Fruit fly (Drosophila melanogaster): ENCODE measurements around the gene CG10195.
A peak's percentile ranks its signal among the peaks of the same experiment; 100 is the strongest.

Gene CG10195

dm6 chr2L:19508361-19508918, 23.9 kb upstream of the CG10195 start, which contains the start of gene cyst (continued):
- TF ChIP-seq rgr (GFP tag; optimal IDR thresholded peaks at IDR 0.05) = peak; percentile 57
- TF ChIP-seq GATAd (GFP tag; optimal IDR thresholded peaks at IDR 0.05) = no peak
- no peak for TF ChIP-seq brk (GFP tag; optimal IDR thresholded peaks at IDR 0.05)
- peak; percentile 73 for TF ChIP-seq h (GFP tag; optimal IDR thresholded peaks at IDR 0.05)
- TF ChIP-seq Hr83 (GFP tag; optimal IDR thresholded peaks at IDR 0.05; ENCODE audit: poor library complexity, severe bottlenecking) = peak; percentile 92
- TF ChIP-seq CG9705 (GFP tag; optimal IDR thresholded peaks at IDR 0.05) = peak; percentile 30
- TF ChIP-seq dmrt93B (GFP tag; optimal IDR thresholded peaks at IDR 0.05) = no peak
- no peak for TF ChIP-seq jim (GFP tag; optimal IDR thresholded peaks at IDR 0.05)
- TF ChIP-seq Vsx2 (GFP tag; optimal IDR thresholded peaks at IDR 0.05; ENCODE audit: partially characterized antibody) = no peak
- TF ChIP-seq br (GFP tag; optimal IDR thresholded peaks at IDR 0.05) = peak; percentile 42
- peak; percentile 16 for TF ChIP-seq sv (GFP tag; optimal IDR thresholded peaks at IDR 0.05)
- no peak for TF ChIP-seq tai (GFP tag; optimal IDR thresholded peaks at IDR 0.05)
- TF ChIP-seq Mio (GFP tag; optimal IDR thresholded peaks at IDR 0.05) = no peak

dm6 chr2L:19506323-19506722, 21.8 kb upstream of the CG10195 start:
- no peak for TF ChIP-seq Hnf4 (GFP tag; optimal IDR thresholded peaks at IDR 0.05)
- TF ChIP-seq sv (GFP tag; optimal IDR thresholded peaks at IDR 0.05) = no peak
- TF ChIP-seq pan (optimal IDR thresholded peaks at IDR 0.05) = no peak
- TF ChIP-seq Rel (GFP tag; optimal IDR thresholded peaks at IDR 0.05) = no peak
- peak; percentile 89 for TF ChIP-seq Rel (tag; optimal IDR thresholded peaks at IDR 0.05)
- TF ChIP-seq Mio (GFP tag; optimal IDR thresholded peaks at IDR 0.05) = no peak
- no peak for TF ChIP-seq Dif (GFP tag; optimal IDR thresholded peaks at IDR 0.05; ENCODE audit: partially characterized antibody)
- TF ChIP-seq dl (GFP tag; optimal IDR thresholded peaks at IDR 0.05; ENCODE audit: insufficient read depth in 1 of 2, partially characterized antibody in 2 of 2) = no peak

- TF ChIP-seq CG9705 (GFP tag; optimal IDR thresholded peaks at IDR 0.05) (no peak), dl (GFP tag; optimal IDR thresholded peaks at IDR 0.05; ENCODE audit: insufficient read depth in 1 of 2, partially characterized antibody in 2 of 2) (no peak), Jra (GFP tag; optimal IDR thresholded peaks at IDR 0.05) (no peak), Rel (GFP tag; optimal IDR thresholded peaks at IDR 0.05) (no peak), Rel (tag; optimal IDR thresholded peaks at IDR 0.05) (peak; percentile 33), dsf (GFP tag; optimal IDR thresholded peaks at IDR 0.05; ENCODE audit: borderline replicate concordance) (no peak), Abd-B (GFP tag; optimal IDR thresholded peaks at IDR 0.05) (no peak), CG32264 (GFP tag; optimal IDR thresholded peaks at IDR 0.05) (no peak)
These were observed 13.5 kb upstream of the CG10195 start, which contains the start of gene Top3alpha for dm6 chr2L:19497983-19498382. Top3alpha (plus strand) TSS chr2L:19498168.

DNA sequence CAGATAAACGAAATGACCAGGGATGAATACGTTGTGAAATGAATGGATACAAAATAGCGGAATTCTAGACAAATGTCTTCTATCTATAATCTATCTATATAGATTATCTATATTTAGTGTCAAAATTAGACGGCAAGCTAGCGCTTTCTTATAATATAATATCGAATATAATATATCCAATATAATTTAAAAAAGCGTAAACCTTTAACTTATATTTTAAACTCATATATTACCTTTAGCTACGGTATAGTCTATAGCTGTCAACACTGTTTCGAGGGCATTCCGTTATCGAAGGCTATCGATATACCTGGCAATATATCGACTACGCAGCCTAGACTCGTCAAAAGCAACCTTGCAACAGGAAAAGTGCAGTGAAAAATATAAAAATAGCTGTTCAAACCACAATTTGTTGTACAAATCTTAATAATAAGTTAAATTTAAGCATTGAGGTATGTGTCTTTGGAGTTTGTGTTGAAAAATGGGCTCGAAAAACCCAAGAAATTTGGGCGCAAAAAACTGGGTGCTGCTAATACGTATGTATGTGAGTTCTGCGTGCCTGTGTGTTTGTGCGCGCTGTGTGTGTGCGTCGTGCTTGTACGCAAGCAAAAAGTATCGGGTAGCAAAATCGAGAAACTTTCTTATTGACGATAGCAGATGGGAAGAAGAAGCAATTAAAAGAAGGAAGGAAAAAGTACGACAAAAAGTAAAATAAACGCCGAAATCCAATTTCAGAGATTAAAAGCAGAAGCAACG, 8.6 kb upstream of the CG10195 start, which contains the start of the genes swm and Ctu2:
TSS of gene swm (plus strand) at position 318 of the 753 bp plus-strand sequence.
TSS of gene Ctu2 (minus strand) at position 320 of the 753 bp plus-strand sequence.
- TF ChIP-seq ey (GFP tag; optimal IDR thresholded peaks at IDR 0.05) (peak; percentile 11), dl (GFP tag; optimal IDR thresholded peaks at IDR 0.05; ENCODE audit: insufficient read depth in 1 of 2, partially characterized antibody in 2 of 2) (no peak), Jra (GFP tag; optimal IDR thresholded peaks at IDR 0.05) (no peak), N (GFP tag; optimal IDR thresholded peaks at IDR 0.05) (no peak), OdsH (GFP tag; optimal IDR thresholded peaks at IDR 0.05) (peak; percentile 35), rgr (GFP tag; optimal IDR thresholded peaks at IDR 0.05) (peak; percentile 36), tai (GFP tag; optimal IDR thresholded peaks at IDR 0.05) (no peak), brk (GFP tag; optimal IDR thresholded peaks at IDR 0.05) (no peak), foxo (GFP tag; optimal IDR thresholded peaks at IDR 0.05) (no peak), Rel (GFP tag; optimal IDR thresholded peaks at IDR 0.05) (no peak), Rel (tag; optimal IDR thresholded peaks at IDR 0.05) (peak; percentile 46), dsf (GFP tag; optimal IDR thresholded peaks at IDR 0.05; ENCODE audit: borderline replicate concordance) (no peak), dmrt93B (GFP tag; optimal IDR thresholded peaks at IDR 0.05) (no peak), fru (GFP tag; optimal IDR thresholded peaks at IDR 0.05) (no peak), Myc (optimal IDR thresholded peaks at IDR 0.05) (peak; percentile 89), Dfd (GFP tag; optimal IDR thresholded peaks at IDR 0.05) (no peak), CG32264 (GFP tag; optimal IDR thresholded peaks at IDR 0.05) (no peak), h (GFP tag; optimal IDR thresholded peaks at IDR 0.05) (no peak), sv (GFP tag; optimal IDR thresholded peaks at IDR 0.05) (peak; percentile 21), Hnf4 (GFP tag; optimal IDR thresholded peaks at IDR 0.05) (no peak), psq (GFP tag; optimal IDR thresholded peaks at IDR 0.05) (peak; percentile 52), HLH106 (tag; optimal IDR thresholded peaks at IDR 0.05) (peak; percentile 83), Vsx2 (GFP tag; optimal IDR thresholded peaks at IDR 0.05; ENCODE audit: partially characterized antibody) (no peak), Mio (GFP tag; optimal IDR thresholded peaks at IDR 0.05) (no peak), CG9705 (GFP tag; optimal IDR thresholded peaks at IDR 0.05) (peak; percentile 60), sage (GFP tag; optimal IDR thresholded peaks at IDR 0.05) (no peak), woc (GFP tag; optimal IDR thresholded peaks at IDR 0.05) (no peak), br (GFP tag; optimal IDR thresholded peaks at IDR 0.05) (no peak), CrebA (GFP tag; optimal IDR thresholded peaks at IDR 0.05; ENCODE audit: borderline replicate concordance) (no peak), GATAd (GFP tag; optimal IDR thresholded peaks at IDR 0.05) (no peak), jim (GFP tag; optimal IDR thresholded peaks at IDR 0.05) (no peak), Hr83 (GFP tag; optimal IDR thresholded peaks at IDR 0.05; ENCODE audit: poor library complexity, severe bottlenecking) (no peak), Hr78 (GFP tag; optimal IDR thresholded peaks at IDR 0.05) (no peak), Sp1 (GFP tag; optimal IDR thresholded peaks at IDR 0.05) (peak; percentile 60), usp (GFP tag; optimal IDR thresholded peaks at IDR 0.05) (no peak), Dif (GFP tag; optimal IDR thresholded peaks at IDR 0.05; ENCODE audit: partially characterized antibody) (no peak), Abd-B (GFP tag; optimal IDR thresholded peaks at IDR 0.05) (no peak)

Measured in whole organism, wandering third instar larva.